Fruit fly (Drosophila melanogaster) Kc167 (cell line): ENCODE measurements around the gene dmGlut.

ENCODE experiments used
- Myc ChIP-seq: fragments of >200 bp; optimal IDR thresholded peaks from 2 replicates; lab custom pipeline; 2017; ENCODE audit warnings: missing external identifiers
- Sin3A ChIP-seq: fragments of >200 bp; optimal IDR thresholded peaks from 2 replicates; lab custom pipeline; 2018; ENCODE audit warnings: missing external identifiers
- h ChIP-seq: fragments of >200 bp; optimal IDR thresholded peaks from 3 replicates; lab custom pipeline; 2018; ENCODE audit warnings: missing external identifiers
- insv ChIP-seq: fragments of >200 bp; optimal IDR thresholded peaks from 3 replicates; lab custom pipeline; 2018; ENCODE audit warnings: missing external identifiers
- psq ChIP-seq: fragments of >200 bp; optimal IDR thresholded peaks from 2 replicates; lab custom pipeline; 2017; ENCODE audit warnings: missing external identifiers
- ttk ChIP-seq: sonication (Bioruptor generic); optimal IDR thresholded peaks from 2 replicates; lab custom pipeline; 2017; ENCODE audit warnings: missing external identifiers

dmGlut gene

dm6 chr2L:12010877-12011666, 16.2 kb upstream of the dmGlut start:
- TF ChIP-seq insv (lab: Kevin White, UChicago), result no peak
- TF ChIP-seq h, result no peak
- no peak for TF ChIP-seq psq (lab: Kevin White, UChicago)
- TF ChIP-seq Sin3A, result no peak
- TF ChIP-seq Myc (lab: Kevin White, UChicago), result no peak
- no peak for TF ChIP-seq ttk

- TF ChIP-seq Myc (lab: Kevin White, UChicago) (no peak), h (no peak), ttk (no peak), Sin3A (no peak), insv (lab: Kevin White, UChicago) (no peak), psq (lab: Kevin White, UChicago) (no peak)
These were observed 15.3 kb upstream of the dmGlut start for dm6 chr2L:12011682-12012655.

dm6 chr2L:12013243-12013642, 14.0 kb upstream of the dmGlut start:
- no peak for TF ChIP-seq Sin3A
- no peak for TF ChIP-seq Myc (lab: Kevin White, UChicago)

- TF ChIP-seq h, result no peak
- no peak for TF ChIP-seq ttk
- no peak for TF ChIP-seq Sin3A
- no peak for TF ChIP-seq Myc (lab: Kevin White, UChicago)
- TF ChIP-seq insv (lab: Kevin White, UChicago), result no peak
- TF ChIP-seq psq (lab: Kevin White, UChicago), result no peak
These were observed 13.4 kb upstream of the dmGlut start for dm6 chr2L:12013741-12014393.

- TF ChIP-seq Myc (lab: Kevin White, UChicago) (no peak), h (no peak), psq (lab: Kevin White, UChicago) (no peak), Sin3A (no peak), ttk (no peak), insv (lab: Kevin White, UChicago) (no peak)
These were observed 6.5 kb upstream of the dmGlut start, which contains the start of gene Wdr81 for dm6 chr2L:12020735-12021134. Wdr81 (minus strand) TSS chr2L:12020960.

dm6 chr2L:12021193-12021592, 6.0 kb upstream of the dmGlut start:
- TF ChIP-seq ttk, result no peak
- no peak for TF ChIP-seq Sin3A
- no peak for TF ChIP-seq psq (lab: Kevin White, UChicago)
- TF ChIP-seq h, result no peak
- no peak for TF ChIP-seq insv (lab: Kevin White, UChicago)

dm6 chr2L:12024104-12024503, 3.1 kb upstream of the dmGlut start:
- TF ChIP-seq ttk (no peak), insv (lab: Kevin White, UChicago) (no peak), h (no peak), Sin3A (no peak), Myc (lab: Kevin White, UChicago) (no peak), psq (lab: Kevin White, UChicago) (no peak)

- no peak for TF ChIP-seq psq (lab: Kevin White, UChicago)
- no peak for TF ChIP-seq h
- no peak for TF ChIP-seq Myc (lab: Kevin White, UChicago)
- no peak for TF ChIP-seq ttk
- TF ChIP-seq insv (lab: Kevin White, UChicago), result no peak
- TF ChIP-seq Sin3A, result no peak
These were observed 1.7 kb upstream of the dmGlut start for dm6 chr2L:12025505-12025904.

dm6 chr2L:12026458-12027431, 493 bp upstream of the dmGlut start:
- TF ChIP-seq psq (lab: Kevin White, UChicago) (no peak), h (no peak), Myc (lab: Kevin White, UChicago) (no peak), ttk (no peak), insv (lab: Kevin White, UChicago) (no peak), Sin3A (no peak)

- TF ChIP-seq psq (lab: Kevin White, UChicago) (no peak), insv (lab: Kevin White, UChicago) (no peak), Myc (lab: Kevin White, UChicago) (no peak), ttk (no peak), Sin3A (no peak), h (no peak)
These were observed 864 bp downstream of the dmGlut start for dm6 chr2L:12028102-12028501.

- TF ChIP-seq ttk, result no peak
- TF ChIP-seq Sin3A, result no peak
- no peak for TF ChIP-seq Myc (lab: Kevin White, UChicago)
- TF ChIP-seq psq (lab: Kevin White, UChicago), result no peak
These were observed 1.6 kb downstream of the dmGlut start for dm6 chr2L:12028808-12029207.
